Fruit fly (Drosophila melanogaster): ENCODE results near the gene APC7.

The APC7 gene

dm6 chrX:6624006-6624745 lies 27.3 kb downstream of the APC7 start (continued):
- TF ChIP-seq CG2199 (GFP tag; IDR thresholded peaks at IDR 0.05) (no peak), H2.0 (GFP tag; IDR thresholded peaks at IDR 0.05) (no peak), crol (GFP tag; IDR thresholded peaks at IDR 0.05) (0 out of 2 replicates have a peak, but pooled peaks have one; percentile 9), CG8924 (tag; optimal IDR thresholded peaks at IDR 0.05) (peak; percentile 4), nerfin-2 (GFP tag; IDR thresholded peaks at IDR 0.05; ENCODE audit: partially characterized antibody) (no peak), Kr (GFP tag; optimal IDR thresholded peaks at IDR 0.05) (no peak), ems (GFP tag; optimal IDR thresholded peaks at IDR 0.05) (no peak), CG9727 (GFP tag; optimal IDR thresholded peaks at IDR 0.05) (peak; percentile 18), CG10543 (GFP tag; optimal IDR thresholded peaks at IDR 0.05) (no peak), tgo (GFP tag; IDR thresholded peaks at IDR 0.05) (peak; percentile 33; the same call in 1 of the 3 replicates), CG5245 (GFP tag; optimal IDR thresholded peaks at IDR 0.05) (no peak), Rx (GFP tag; IDR thresholded peaks at IDR 0.05) (0 out of 2 replicates have a peak, but pooled peaks have one; percentile 23), corto (GFP tag; optimal IDR thresholded peaks at IDR 0.05) (peak; percentile 67), Side (GFP tag; optimal IDR thresholded peaks at IDR 0.05) (no peak), D (optimal IDR thresholded peaks at IDR 0.05) (no peak), D (GFP tag; optimal IDR thresholded peaks at IDR 0.05) (peak; percentile 45), Sin3A (optimal IDR thresholded peaks at IDR 0.05) (no peak), Blimp-1 (GFP tag; optimal IDR thresholded peaks at IDR 0.05) (peak; percentile 99), Optix (GFP tag; IDR thresholded peaks at IDR 0.05) (no peak), slbo (GFP tag; IDR thresholded peaks at IDR 0.05) (peak; percentile 42), amos (GFP tag; IDR thresholded peaks at IDR 0.05; ENCODE audit: partially characterized antibody) (no peak), CG2875 (GFP tag; optimal IDR thresholded peaks at IDR 0.05) (no peak), bbx (GFP tag; IDR thresholded peaks at IDR 0.05; ENCODE audit: partially characterized antibody) (no peak), Myb (GFP tag; optimal IDR thresholded peaks at IDR 0.05) (no peak)

dm6 chrX:6624977-6625591 lies 28.2 kb downstream of the APC7 start:
- TF ChIP-seq p53 (GFP tag; optimal IDR thresholded peaks at IDR 0.05) (no peak), onecut (GFP tag; IDR thresholded peaks at IDR 0.05) (no peak), CG10431 (GFP tag; optimal IDR thresholded peaks at IDR 0.05) (no peak), MESR4 (GFP tag; optimal IDR thresholded peaks at IDR 0.05) (no peak), PHDP (tag; optimal IDR thresholded peaks at IDR 0.05) (no peak), CG11456 (GFP tag; IDR thresholded peaks at IDR 0.05) (no peak), CG2120 (GFP tag; optimal IDR thresholded peaks at IDR 0.05) (peak; percentile 6), al (GFP tag; IDR thresholded peaks at IDR 0.05) (no peak), CG3847 (GFP tag; IDR thresholded peaks at IDR 0.05) (no peak), lov (optimal IDR thresholded peaks at IDR 0.05) (no peak), lov (GFP tag; IDR thresholded peaks at IDR 0.05) (no peak), NfI (GFP tag; optimal IDR thresholded peaks at IDR 0.05) (no peak), Drgx (GFP tag; IDR thresholded peaks at IDR 0.05) (peak; percentile 18), CG7271 (tag; optimal IDR thresholded peaks at IDR 0.05) (no peak), lola (GFP tag; optimal IDR thresholded peaks at IDR 0.05) (no peak), CG10654 (GFP tag; optimal IDR thresholded peaks at IDR 0.05) (no peak), CG10274 (GFP tag; optimal IDR thresholded peaks at IDR 0.05) (peak; percentile 86), CG15601 (tag; optimal IDR thresholded peaks at IDR 0.05) (no peak), CG2678 (tag; optimal IDR thresholded peaks at IDR 0.05) (no peak), CG4617 (GFP tag; optimal IDR thresholded peaks at IDR 0.05; ENCODE audit: borderline replicate concordance) (no peak), zfh1 (GFP tag; IDR thresholded peaks at IDR 0.05) (0 out of 3 replicates have a peak, but pooled peaks have one; percentile 24), Adf1 (GFP tag; IDR thresholded peaks at IDR 0.05) (no peak), CG7556 (GFP tag; optimal IDR thresholded peaks at IDR 0.05) (no peak), chinmo (GFP tag; IDR thresholded peaks at IDR 0.05; ENCODE audit: partially characterized antibody) (peak; percentile 69; the same call in 1 of the 4 replicates), Bgb (GFP tag; IDR thresholded peaks at IDR 0.05; ENCODE audit: partially characterized antibody) (no peak), CG12769 (tag; optimal IDR thresholded peaks at IDR 0.05) (no peak)

Data from whole organism, embryonic.